Fruit fly (Drosophila melanogaster): ENCODE results near the gene AP-2alpha.
A peak's percentile ranks its signal among the peaks of the same experiment; 100 is the strongest.
"Not testable (repeated sequence)": the region's sequence is repeated elsewhere in the genome, so short reads cannot be mapped to it uniquely, and the experiment has no call there.

AP-2alpha gene

DNA sequence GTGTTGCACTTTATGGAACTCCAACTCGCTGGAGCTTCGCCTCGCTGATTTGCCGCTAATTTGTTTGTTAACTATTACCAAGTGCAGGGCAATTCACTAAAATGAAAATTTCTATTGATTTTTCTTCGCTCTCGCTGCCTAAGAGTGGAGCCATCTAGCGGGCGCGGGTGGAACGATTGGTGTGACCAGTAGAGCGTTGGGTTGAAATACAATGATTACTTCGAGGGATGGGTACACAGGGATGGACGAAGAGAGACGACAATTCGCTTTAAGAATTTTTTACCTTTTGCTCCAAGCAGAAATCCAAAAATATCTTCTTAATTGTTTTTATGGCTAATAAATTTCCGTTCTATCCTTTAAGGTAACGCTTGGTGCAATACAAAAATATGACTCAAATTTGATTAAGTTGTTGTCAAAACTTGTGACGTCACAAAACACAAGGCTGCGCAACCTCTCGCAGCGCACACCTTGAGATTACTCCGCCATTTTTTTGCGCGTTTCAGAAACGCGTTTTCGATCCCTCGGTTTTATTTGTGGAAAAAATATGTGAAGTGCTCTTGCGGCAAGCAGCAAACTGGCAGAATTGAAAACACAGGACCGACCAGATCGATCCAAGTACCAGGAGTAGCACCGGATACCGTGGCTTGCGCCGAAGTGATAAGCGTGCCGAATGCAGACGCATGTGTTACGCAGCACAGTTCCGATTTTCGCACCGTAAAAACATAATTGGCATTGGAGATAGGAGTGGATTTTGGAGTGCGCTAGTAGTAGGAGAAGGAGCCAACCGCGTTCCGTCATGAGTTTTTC, at the start of gene AP-2alpha, which contains the start of gene ebi:
AP-2alpha (minus strand) TSS at position 185 of the 807 bp plus-strand sequence.
ebi (plus strand) TSS at position 475 of the 807 bp plus-strand sequence.
- TF ChIP-seq Crg-1 (GFP tag; optimal IDR thresholded peaks at IDR 0.05) = peak; percentile 85
- TF ChIP-seq toe (GFP tag; optimal IDR thresholded peaks at IDR 0.05) = peak; percentile 94
- TF ChIP-seq bab1 (GFP tag; optimal IDR thresholded peaks at IDR 0.05) = peak; percentile 71
- peak; percentile 74 for TF ChIP-seq CG7045 (GFP tag; optimal IDR thresholded peaks at IDR 0.05)
- TF ChIP-seq CG33017 (tag; optimal IDR thresholded peaks at IDR 0.05) = peak; percentile 71
- TF ChIP-seq kay (GFP tag; ENCODE audit: borderline replicate concordance) = no peak
- peak; percentile 93 for TF ChIP-seq Hr96 (GFP tag; optimal IDR thresholded peaks at IDR 0.05)
- TF ChIP-seq ovo (GFP tag; optimal IDR thresholded peaks at IDR 0.05) = peak; percentile 67
- peak; percentile 83 for TF ChIP-seq CG7101 (tag; optimal IDR thresholded peaks at IDR 0.05)
- TF ChIP-seq CG1620 (GFP tag; optimal IDR thresholded peaks at IDR 0.05) = peak; percentile 94
- peak; percentile 90 for TF ChIP-seq CG5204 (GFP tag; optimal IDR thresholded peaks at IDR 0.05)
- peak; percentile 59 for TF ChIP-seq Clk (GFP tag; optimal IDR thresholded peaks at IDR 0.05)
- peak; percentile 61 for TF ChIP-seq CG12768 (GFP tag; optimal IDR thresholded peaks at IDR 0.05)
- TF ChIP-seq CG11617 (GFP tag; optimal IDR thresholded peaks at IDR 0.05) = peak; percentile 87
- peak; percentile 62 for TF ChIP-seq pad (GFP tag; optimal IDR thresholded peaks at IDR 0.05)
- TF ChIP-seq cic (GFP tag; optimal IDR thresholded peaks at IDR 0.05) = peak; percentile 64
- TF ChIP-seq CG14711 (tag; optimal IDR thresholded peaks at IDR 0.05) = peak; percentile 61
- no peak for TF ChIP-seq cnc (optimal IDR thresholded peaks at IDR 0.05)
- TF ChIP-seq Mnt (GFP tag; optimal IDR thresholded peaks at IDR 0.05) = peak; percentile 81
- peak; percentile 57 for TF ChIP-seq tj (GFP tag; optimal IDR thresholded peaks at IDR 0.05)

- no peak for TF ChIP-seq CG5204 (GFP tag; optimal IDR thresholded peaks at IDR 0.05)
Measured at dm6 chr2L:455738-456137, 41.2 kb upstream of the AP-2alpha start.

DNA sequence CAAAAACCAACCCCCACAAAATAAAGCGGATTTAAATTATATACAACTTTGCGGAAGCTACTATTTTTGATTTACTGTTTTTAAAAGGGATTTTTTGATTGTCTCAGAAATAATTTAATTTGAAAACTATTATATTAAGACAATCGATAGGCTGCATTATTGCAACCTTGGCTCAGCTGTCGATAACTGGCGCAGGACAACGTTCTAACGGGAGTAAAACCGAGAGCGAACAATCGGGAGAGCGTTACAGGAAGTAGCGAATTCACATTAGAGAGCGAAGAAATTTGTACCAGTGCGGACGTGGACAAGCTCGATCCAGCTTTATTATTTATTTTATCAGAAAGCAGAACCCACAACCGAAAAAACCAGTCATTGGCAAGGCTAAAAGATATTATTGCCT, 40.7 kb upstream of the AP-2alpha start, which contains the start of gene CG4133:
CG4133 (plus strand) TSS at position 258 of the 400 bp plus-strand sequence.
- not testable (repeated sequence) for TF ChIP-seq CG12768 (GFP tag; optimal IDR thresholded peaks at IDR 0.05); cnc (optimal IDR thresholded peaks at IDR 0.05); bab1 (GFP tag; optimal IDR thresholded peaks at IDR 0.05)

dm6 chr2L:452872-453271, 38.3 kb upstream of the AP-2alpha start, which contains the start of the genes crq and shv:
Gene crq (minus strand): TSS chr2L:453024.
Gene shv (plus strand): TSS chr2L:453108.
- TF ChIP-seq CG7045 (GFP tag; optimal IDR thresholded peaks at IDR 0.05) = no peak
- TF ChIP-seq Hr96 (GFP tag; optimal IDR thresholded peaks at IDR 0.05) = no peak
- peak; percentile 38 for TF ChIP-seq pad (GFP tag; optimal IDR thresholded peaks at IDR 0.05)
- no peak for TF ChIP-seq Crg-1 (GFP tag; optimal IDR thresholded peaks at IDR 0.05)
- peak; percentile 74 for TF ChIP-seq tj (GFP tag; optimal IDR thresholded peaks at IDR 0.05)
- TF ChIP-seq CG14711 (tag; optimal IDR thresholded peaks at IDR 0.05) = peak; percentile 99
- peak; percentile 63 for TF ChIP-seq bab1 (GFP tag; optimal IDR thresholded peaks at IDR 0.05)
- TF ChIP-seq cic (GFP tag; optimal IDR thresholded peaks at IDR 0.05) = peak; percentile 42

- TF ChIP-seq Mnt (GFP tag; optimal IDR thresholded peaks at IDR 0.05) = peak; percentile 3
- TF ChIP-seq CG1620 (GFP tag; optimal IDR thresholded peaks at IDR 0.05) = no peak
- peak; percentile 16 for TF ChIP-seq CG14711 (tag; optimal IDR thresholded peaks at IDR 0.05)
Measured at dm6 chr2L:451705-452472, 37.3 kb upstream of the AP-2alpha start.

dm6 chr2L:447124-447523, 32.5 kb upstream of the AP-2alpha start:
- TF ChIP-seq ovo (GFP tag; optimal IDR thresholded peaks at IDR 0.05) (no peak), Clk (GFP tag; optimal IDR thresholded peaks at IDR 0.05) (no peak), Hr96 (GFP tag; optimal IDR thresholded peaks at IDR 0.05) (no peak)

DNA sequence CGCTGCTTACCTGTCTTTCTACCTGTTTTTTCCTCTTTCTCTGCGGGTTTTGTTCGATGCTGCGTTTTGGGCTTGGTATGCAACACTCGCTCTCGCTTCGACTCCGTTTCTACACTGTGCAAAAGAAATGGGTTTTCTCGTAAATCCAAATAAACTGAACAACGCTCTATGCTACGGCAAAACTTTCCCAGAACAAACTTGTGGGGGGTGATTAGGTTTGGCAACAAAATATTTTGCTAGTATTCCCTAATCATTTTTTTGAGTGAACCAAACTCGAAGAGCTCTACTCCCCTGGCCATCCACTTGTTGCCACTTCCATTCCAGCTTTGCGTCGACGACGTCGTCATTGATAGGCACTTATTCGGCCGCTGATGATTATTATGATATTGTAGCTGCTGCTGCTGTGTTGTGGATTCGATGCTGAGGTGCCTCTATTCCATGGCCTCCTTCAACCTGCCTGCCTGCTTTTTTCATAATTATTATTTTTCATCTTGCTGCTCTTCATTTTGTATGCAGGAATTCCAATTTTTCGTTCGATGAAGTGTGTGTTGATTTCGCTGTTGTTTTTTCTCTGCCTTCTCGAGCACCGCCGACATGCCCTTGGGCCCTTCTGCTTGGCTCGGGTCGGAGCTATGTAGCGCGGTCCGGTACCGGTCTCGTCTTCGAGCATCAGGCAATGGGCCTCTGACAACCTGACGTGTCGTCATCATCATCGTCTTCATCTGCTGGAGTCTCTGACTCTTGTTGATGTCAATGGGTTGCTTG, 27.5 kb upstream of the AP-2alpha start:
- no peak for TF ChIP-seq Hr96 (GFP tag; optimal IDR thresholded peaks at IDR 0.05)
- TF ChIP-seq CG7045 (GFP tag; optimal IDR thresholded peaks at IDR 0.05) = no peak
- no peak for TF ChIP-seq CG33017 (tag; optimal IDR thresholded peaks at IDR 0.05)
- no peak for TF ChIP-seq CG1620 (GFP tag; optimal IDR thresholded peaks at IDR 0.05)
- TF ChIP-seq CG12768 (GFP tag; optimal IDR thresholded peaks at IDR 0.05) = no peak
- TF ChIP-seq Crg-1 (GFP tag; optimal IDR thresholded peaks at IDR 0.05) = no peak
- no peak for TF ChIP-seq CG5204 (GFP tag; optimal IDR thresholded peaks at IDR 0.05)
- TF ChIP-seq tj (GFP tag; optimal IDR thresholded peaks at IDR 0.05) = no peak
- TF ChIP-seq Clk (GFP tag; optimal IDR thresholded peaks at IDR 0.05) = no peak
- no peak for TF ChIP-seq CG11617 (GFP tag; optimal IDR thresholded peaks at IDR 0.05)
- no peak for TF ChIP-seq toe (GFP tag; optimal IDR thresholded peaks at IDR 0.05)
- TF ChIP-seq CG14711 (tag; optimal IDR thresholded peaks at IDR 0.05) = no peak
- no peak for TF ChIP-seq pad (GFP tag; optimal IDR thresholded peaks at IDR 0.05)
- TF ChIP-seq bab1 (GFP tag; optimal IDR thresholded peaks at IDR 0.05) = no peak
- no peak for TF ChIP-seq CG7101 (tag; optimal IDR thresholded peaks at IDR 0.05)
- no peak for TF ChIP-seq kay (GFP tag; ENCODE audit: borderline replicate concordance)
- no peak for TF ChIP-seq Mnt (GFP tag; optimal IDR thresholded peaks at IDR 0.05)
- TF ChIP-seq cic (GFP tag; optimal IDR thresholded peaks at IDR 0.05) = no peak
- no peak for TF ChIP-seq cnc (optimal IDR thresholded peaks at IDR 0.05)
- no peak for TF ChIP-seq ovo (GFP tag; optimal IDR thresholded peaks at IDR 0.05)
